Fruit fly (Drosophila melanogaster): ENCODE measurements around the gene NHP2.
A peak's percentile ranks its signal among the peaks of the same experiment; 100 is the strongest.

NHP2 gene

dm6 chr3L:14761837-14762785 lies 39.9 kb downstream of the NHP2 start, which contains the start of the genes Tsen34 and Mgat4a (continued):
- no peak for TF ChIP-seq CG13424 (tag; optimal IDR thresholded peaks at IDR 0.05)
- TF ChIP-seq CG12236 (GFP tag; optimal IDR thresholded peaks at IDR 0.05), result no peak
- 0 out of 2 replicates have a peak, but pooled peaks have one; percentile 29 for TF ChIP-seq H2.0 (GFP tag; IDR thresholded peaks at IDR 0.05)
- TF ChIP-seq sisA (GFP tag; IDR thresholded peaks at IDR 0.05), result no peak
- peak; percentile 68 for TF ChIP-seq Fer2 (tag; optimal IDR thresholded peaks at IDR 0.05)
- no peak for TF ChIP-seq unpg (GFP tag; optimal IDR thresholded peaks at IDR 0.05)
- TF ChIP-seq Mrtf (GFP tag; IDR thresholded peaks at IDR 0.05), result peak; percentile 46; the same call in 1 of the 3 replicates
- no peak for TF ChIP-seq CG13894 (tag; optimal IDR thresholded peaks at IDR 0.05)
- peak; percentile 62 for TF ChIP-seq CG18619 (GFP tag; optimal IDR thresholded peaks at IDR 0.05)
- peak; percentile 14; the same call in 1 of the 2 replicates for TF ChIP-seq seq (GFP tag; IDR thresholded peaks at IDR 0.05)
- peak; percentile 44 for TF ChIP-seq NK7.1 (GFP tag; optimal IDR thresholded peaks at IDR 0.05)
- peak; percentile 72 for TF ChIP-seq sob (GFP tag; IDR thresholded peaks at IDR 0.05)
- peak; percentile 27 for TF ChIP-seq CG7928 (GFP tag; optimal IDR thresholded peaks at IDR 0.05)
- TF ChIP-seq eyg (GFP tag; optimal IDR thresholded peaks at IDR 0.05), result peak; percentile 47
- TF ChIP-seq Vsx1 (GFP tag; optimal IDR thresholded peaks at IDR 0.05), result no peak
- no peak for TF ChIP-seq CG6272 (GFP tag; IDR thresholded peaks at IDR 0.05)
- peak; percentile 50; the same call in 1 of the 2 replicates for TF ChIP-seq hbn (GFP tag; IDR thresholded peaks at IDR 0.05; ENCODE audit: partially characterized antibody)
- TF ChIP-seq HmgZ (tag; optimal IDR thresholded peaks at IDR 0.05), result peak; percentile 50
- no peak for TF ChIP-seq CG30431 (GFP tag; optimal IDR thresholded peaks at IDR 0.05)
- TF ChIP-seq fd96Cb (tag; optimal IDR thresholded peaks at IDR 0.05), result no peak
- peak; percentile 52 for TF ChIP-seq CG4854 (GFP tag; optimal IDR thresholded peaks at IDR 0.05)
- 0 out of 2 replicates have a peak, but pooled peaks have one; percentile 13 for TF ChIP-seq CG11696 (GFP tag; IDR thresholded peaks at IDR 0.05)
- TF ChIP-seq HLHmδ (GFP tag; optimal IDR thresholded peaks at IDR 0.05), result peak; percentile 34
- TF ChIP-seq kay (GFP tag; optimal IDR thresholded peaks at IDR 0.05), result no peak
- no peak for TF ChIP-seq CG12155 (GFP tag; optimal IDR thresholded peaks at IDR 0.05)
- TF ChIP-seq CG12769 (tag; optimal IDR thresholded peaks at IDR 0.05), result no peak
- TF ChIP-seq CG4282 (GFP tag; optimal IDR thresholded peaks at IDR 0.05), result no peak
- TF ChIP-seq crp (GFP tag; optimal IDR thresholded peaks at IDR 0.05), result peak in 1 of 2 experiments; percentile 39
- TF ChIP-seq H15 (GFP tag; IDR thresholded peaks at IDR 0.05), result no peak
- TF ChIP-seq wor (GFP tag; IDR thresholded peaks at IDR 0.05), result no peak
- TF ChIP-seq HmgD (GFP tag; optimal IDR thresholded peaks at IDR 0.05), result no peak
- peak; percentile 65 for TF ChIP-seq CG4328 (GFP tag; optimal IDR thresholded peaks at IDR 0.05)
- TF ChIP-seq CG2199 (GFP tag; IDR thresholded peaks at IDR 0.05), result no peak
- TF ChIP-seq CG11723 (GFP tag; optimal IDR thresholded peaks at IDR 0.05), result no peak
- peak; percentile 58; the same call in 1 of the 2 replicates for TF ChIP-seq CG16779 (GFP tag; IDR thresholded peaks at IDR 0.05)
- no peak; the same call in 1 of the 2 replicates for TF ChIP-seq Ada2b (GFP tag; IDR thresholded peaks at IDR 0.05)
- TF ChIP-seq Dp (GFP tag; optimal IDR thresholded peaks at IDR 0.05), result peak; percentile 49
- TF ChIP-seq D19A (tag; optimal IDR thresholded peaks at IDR 0.05), result no peak
- TF ChIP-seq sc (optimal IDR thresholded peaks at IDR 0.05), result no peak
- TF ChIP-seq sc (GFP tag; optimal IDR thresholded peaks at IDR 0.05), result no peak
- no peak for TF ChIP-seq ara (GFP tag; IDR thresholded peaks at IDR 0.05)
- peak; percentile 47 for TF ChIP-seq CG1233 (GFP tag; optimal IDR thresholded peaks at IDR 0.05)
- no peak for TF ChIP-seq Neu2 (GFP tag; optimal IDR thresholded peaks at IDR 0.05; ENCODE audit: borderline replicate concordance)
- no peak for TF ChIP-seq lov (optimal IDR thresholded peaks at IDR 0.05)
- no peak for TF ChIP-seq lov (GFP tag; IDR thresholded peaks at IDR 0.05)
- no peak for TF ChIP-seq Rx (GFP tag; IDR thresholded peaks at IDR 0.05)
- TF ChIP-seq CG34224 (GFP tag; IDR thresholded peaks at IDR 0.05; ENCODE audit: partially characterized antibody), result peak; percentile 46; the same call in 1 of the 3 replicates
- TF ChIP-seq C15 (GFP tag; IDR thresholded peaks at IDR 0.05), result 0 out of 3 replicates have a peak, but pooled peaks have one; percentile 31
- peak; percentile 67 for TF ChIP-seq CG34376 (GFP tag; optimal IDR thresholded peaks at IDR 0.05)

Data from whole organism, embryonic.